Worm (Caenorhabditis elegans) whole organism, late embryonic: ENCODE measurements around the gene str-129.

Source experiments
- T23F11.4 ChIP-seq: fragments of 200-800 bp; sonication (Bioruptor generic); optimal IDR thresholded peaks from 2 replicates; lab custom pipeline; 2018; ENCODE audit warnings: mild to moderate bottlenecking, missing genetic modification characterization, missing compliant biosample characterization
- ahr-1 ChIP-seq: sonication (generic microtip); optimal IDR thresholded peaks from 2 replicates; lab custom pipeline; 2016; ENCODE audit warnings: missing genetic modification characterization, missing compliant biosample characterization
- ama-1 ChIP-seq: fragments of 150-350 bp; optimal IDR thresholded peaks from 2 replicates; lab custom pipeline; 2014
- ceh-14 ChIP-seq: sonication (generic microtip); optimal IDR thresholded peaks from 2 replicates; lab custom pipeline; 2016; ENCODE audit warnings: missing genotype, missing genetic modification characterization, missing compliant biosample characterization
- ceh-19 ChIP-seq: fragments of 200-800 bp; sonication (Bioruptor generic); optimal IDR thresholded peaks from 2 replicates; lab custom pipeline; 2018; ENCODE audit warnings: mild to moderate bottlenecking, missing genetic modification characterization, missing compliant biosample characterization
- ceh-2 ChIP-seq: sonication (generic microtip); optimal IDR thresholded peaks from 2 replicates; lab custom pipeline; 2016; ENCODE audit warnings: missing genotype, missing genetic modification characterization, missing compliant biosample characterization
- ceh-24 ChIP-seq: sonication (generic microtip); optimal IDR thresholded peaks from 2 replicates; lab custom pipeline; 2016; ENCODE audit warnings: mild to moderate bottlenecking, missing genetic modification characterization, missing compliant biosample characterization
- ceh-31 ChIP-seq: sonication (generic microtip); optimal IDR thresholded peaks from 2 replicates; lab custom pipeline; 2016; ENCODE audit warnings: missing genetic modification characterization, missing compliant biosample characterization
- ceh-34 ChIP-seq: sonication (generic microtip); optimal IDR thresholded peaks from 2 replicates; lab custom pipeline; 2016; ENCODE audit warnings: mild to moderate bottlenecking, missing genetic modification characterization, missing compliant biosample characterization
- ceh-45 ChIP-seq: fragments of 200-800 bp; sonication (Bioruptor generic); IDR thresholded peaks from 2 replicates; pipeline ENCODE4 v1.3.6; 2022; ENCODE audit warnings: missing genetic modification reagents, missing genetic modification characterization, missing compliant biosample characterization
- che-1 ChIP-seq: sonication (generic microtip); optimal IDR thresholded peaks from 2 replicates; lab custom pipeline; 2016; ENCODE audit warnings: mild to moderate bottlenecking, missing genetic modification characterization, missing compliant biosample characterization
- elt-4 ChIP-seq: sonication (generic microtip); optimal IDR thresholded peaks from 2 replicates; lab custom pipeline; 2016; ENCODE audit warnings: missing genetic modification characterization, missing compliant biosample characterization
- ets-4 ChIP-seq: sonication (generic microtip); optimal IDR thresholded peaks from 2 replicates; lab custom pipeline; 2016; ENCODE audit warnings: missing genetic modification characterization, missing compliant biosample characterization
- eyg-1 ChIP-seq: sonication (generic microtip); optimal IDR thresholded peaks from 2 replicates; lab custom pipeline; 2016; ENCODE audit warnings: missing genotype, missing genetic modification characterization, missing compliant biosample characterization
- fkh-6 ChIP-seq: sonication (generic microtip); optimal IDR thresholded peaks from 2 replicates; lab custom pipeline; 2016; ENCODE audit warnings: missing genetic modification characterization, missing compliant biosample characterization
- gmeb-2 ChIP-seq: sonication (generic microtip); optimal IDR thresholded peaks from 2 replicates; lab custom pipeline; 2016; ENCODE audit warnings: missing genetic modification characterization, inconsistent platforms, missing compliant biosample characterization
- hlh-15 ChIP-seq: sonication (generic microtip); optimal IDR thresholded peaks from 2 replicates; lab custom pipeline; 2016; ENCODE audit warnings: missing genetic modification characterization, missing compliant biosample characterization
- nhr-11 ChIP-seq: fragments of 150-350 bp; optimal IDR thresholded peaks from 2 replicates; lab custom pipeline; 2014; ENCODE audit warnings: missing biosample characterization, missing genetic modification characterization
- odd-2 ChIP-seq: sonication (generic microtip); optimal IDR thresholded peaks from 2 replicates; lab custom pipeline; 2017; ENCODE audit warnings: antibody characterized with exemption, mild to moderate bottlenecking, missing genetic modification characterization, missing compliant biosample characterization
- pag-3 ChIP-seq: sonication (generic microtip); optimal IDR thresholded peaks from 2 replicates; lab custom pipeline; 2016; ENCODE audit warnings: missing compliant biosample characterization, missing genetic modification characterization, borderline replicate concordance
- pax-1 ChIP-seq: fragments of 150-350 bp; optimal IDR thresholded peaks from 2 replicates; lab custom pipeline; 2014; ENCODE audit warnings: missing biosample characterization, missing genetic modification characterization
- pha-4 ChIP-seq: fragments of 150-350 bp; optimal IDR thresholded peaks from 2 replicates; lab custom pipeline; 2018; ENCODE audit warnings: missing biosample characterization, missing genetic modification reagents, missing genetic modification characterization
- pqm-1 ChIP-seq: sonication (generic microtip); optimal IDR thresholded peaks from 2 replicates; lab custom pipeline; 2016; ENCODE audit warnings: missing genetic modification characterization, missing compliant biosample characterization
- sox-2 ChIP-seq: fragments of 200-800 bp; sonication (Bioruptor generic); IDR thresholded peaks from 2 replicates; pipeline ENCODE4 v1.3.6; 2022; ENCODE audit warnings: missing genetic modification reagents, missing genetic modification characterization, missing compliant biosample characterization
- sox-4 ChIP-seq: sonication (generic microtip); optimal IDR thresholded peaks from 2 replicates; lab custom pipeline; 2017; ENCODE audit warnings: mild to moderate bottlenecking, missing genetic modification characterization, inconsistent platforms, missing compliant biosample characterization
- tbx-7 ChIP-seq: sonication (generic microtip); optimal IDR thresholded peaks from 2 replicates; lab custom pipeline; 2016; ENCODE audit warnings: missing genotype, missing genetic modification characterization, missing compliant biosample characterization
- ttx-3 ChIP-seq: sonication (generic microtip); optimal IDR thresholded peaks from 2 replicates; lab custom pipeline; 2016; ENCODE audit warnings: missing genetic modification reagents, missing genetic modification characterization, missing compliant biosample characterization
- unc-86 ChIP-seq: sonication (generic microtip); optimal IDR thresholded peaks from 2 replicates; lab custom pipeline; 2016; ENCODE audit warnings: missing genetic modification characterization, missing compliant biosample characterization
- zip-5 ChIP-seq: sonication (generic microtip); optimal IDR thresholded peaks from 2 replicates; lab custom pipeline; 2016; ENCODE audit warnings: missing genetic modification characterization, missing compliant biosample characterization
- ztf-16 ChIP-seq: sonication (generic microtip); optimal IDR thresholded peaks from 2 replicates; lab custom pipeline; 2017; ENCODE audit warnings: missing genetic modification characterization, missing compliant biosample characterization

The str-129 gene

DNA sequence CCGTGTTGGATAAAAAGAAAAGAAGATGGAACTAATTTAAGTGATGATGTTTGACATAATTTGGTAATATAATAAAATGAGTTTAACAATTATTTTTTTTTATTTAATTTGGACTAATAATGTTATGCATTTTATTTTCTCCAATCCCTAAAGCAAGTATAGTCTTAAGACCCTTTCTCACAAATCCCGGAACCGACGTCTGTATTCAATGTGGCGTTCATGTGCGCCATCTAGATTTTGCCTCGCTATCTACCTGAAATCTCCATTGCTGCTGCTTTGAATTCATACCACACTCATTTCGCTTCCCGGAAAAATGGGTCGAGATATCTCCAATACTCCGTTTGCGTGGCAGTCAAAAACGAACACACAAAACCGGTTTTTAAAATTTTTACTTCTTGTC is 31.1 kb upstream of the str-129 start, which contains the start of gene D1014.5:
D1014.5 (plus strand) TSS at position 301 of the 400 bp plus-strand sequence.
- TF ChIP-seq T23F11.4 (GFP tag; lab: Kevin White, UChicago) (no peak), ceh-14 (tag; lab: Kevin White, UChicago) (no peak), elt-4 (tag; lab: Kevin White, UChicago) (no peak)

DNA sequence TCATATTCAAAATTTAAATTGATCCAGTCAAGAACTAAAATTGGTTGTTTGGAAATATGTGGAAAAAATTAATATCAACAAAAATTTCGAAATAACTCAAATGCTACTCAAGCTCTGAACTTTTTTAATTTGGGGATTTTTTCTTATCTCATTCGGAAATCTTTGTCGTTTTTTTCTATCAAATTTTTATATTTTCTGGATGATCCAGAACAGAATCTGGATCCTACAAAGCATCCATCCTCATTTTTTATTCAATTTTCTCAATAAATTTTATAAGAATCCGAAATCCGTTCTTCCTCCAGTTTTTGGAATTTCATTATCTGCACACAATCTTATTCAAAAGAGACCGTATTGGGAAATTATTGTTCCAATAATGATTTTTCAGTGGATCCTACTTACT is 28.6 kb upstream of the str-129 start, which contains the start of gene D1014.6:
D1014.6 (plus strand) TSS at position 301 of the 400 bp plus-strand sequence.
- no peak for TF ChIP-seq ceh-45 (GFP tag; lab: Robert Waterston, UW)

DNA sequence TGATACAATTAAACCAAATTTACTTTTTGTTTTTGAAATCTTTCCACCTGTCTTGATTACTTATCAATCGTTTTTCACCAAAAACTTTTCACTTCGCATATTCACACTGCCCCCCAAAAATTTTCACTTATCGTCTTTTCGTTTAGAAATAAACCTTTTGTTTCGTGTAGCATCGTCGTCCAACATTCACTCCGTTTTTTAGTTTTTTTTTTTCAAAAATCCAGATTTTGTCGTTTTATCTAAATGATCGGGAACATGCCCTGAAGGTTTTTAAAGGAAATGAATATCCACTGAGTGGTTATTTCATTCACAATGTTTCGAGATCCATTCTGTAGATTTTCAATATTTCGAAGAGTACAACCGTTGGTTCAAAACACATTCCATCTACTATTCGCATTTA is 25.7 kb upstream of the str-129 start, which contains the start of gene D1014.7:
D1014.7 (plus strand) TSS at position 301 of the 400 bp plus-strand sequence.
- TF ChIP-seq ceh-24 (no peak), nhr-11 (no peak), ama-1 (no peak)

DNA sequence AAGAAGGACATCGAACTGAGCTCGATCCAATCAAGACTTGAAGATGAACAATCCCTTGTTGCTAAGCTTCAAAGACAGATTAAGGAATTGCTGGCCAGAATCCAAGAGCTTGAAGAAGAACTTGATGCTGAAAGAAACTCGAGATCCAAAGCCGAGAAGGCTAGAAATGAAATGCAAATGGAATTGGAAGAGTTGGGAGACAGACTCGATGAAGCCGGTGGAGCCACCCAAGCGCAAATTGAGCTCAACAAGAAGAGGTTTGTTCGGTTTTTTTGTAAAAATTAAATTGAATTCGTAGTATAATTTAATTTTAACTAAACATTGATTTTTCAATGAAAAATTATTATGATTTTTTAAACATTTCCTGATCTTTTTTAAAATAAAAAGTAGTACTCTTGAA is 22.3 kb upstream of the str-129 start:
- TF ChIP-seq ets-4, result no peak
- no peak for TF ChIP-seq ceh-31
- TF ChIP-seq gmeb-2, result no peak
- TF ChIP-seq odd-2 (tag; lab: Kevin White, UChicago), result no peak
- no peak for TF ChIP-seq pax-1
- no peak for TF ChIP-seq fkh-6 (tag; lab: Kevin White, UChicago)
- no peak for TF ChIP-seq ztf-16 (tag; lab: Kevin White, UChicago)
- no peak for TF ChIP-seq hlh-15 (tag; lab: Kevin White, UChicago)
- TF ChIP-seq eyg-1 (tag; lab: Kevin White, UChicago), result no peak
- TF ChIP-seq ceh-34 (tag; lab: Kevin White, UChicago), result no peak
- TF ChIP-seq, all 69 proteins: peak for 0

DNA sequence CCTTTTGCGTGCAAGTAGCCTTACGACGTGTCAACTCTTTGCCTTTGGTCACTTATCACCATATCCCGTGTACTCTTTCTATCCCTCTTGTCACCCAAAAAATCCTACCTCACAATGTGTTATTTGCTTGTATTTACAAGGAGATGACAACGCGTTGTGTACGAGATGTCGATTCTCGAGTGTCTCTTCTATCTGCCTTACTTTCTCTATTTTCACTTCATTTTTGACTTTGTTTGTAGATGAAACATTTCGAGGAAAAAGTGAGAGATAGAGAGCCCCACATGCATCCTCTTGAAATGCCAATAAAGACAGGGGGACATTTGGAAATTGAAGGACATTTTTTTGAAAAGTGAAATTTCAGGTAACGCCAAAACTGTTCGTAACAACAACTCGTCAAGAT is 18.5 kb upstream of the str-129 start:
- TF ChIP-seq pag-3 (tag; lab: Kevin White, UChicago) (no peak), tbx-7 (tag; lab: Kevin White, UChicago) (no peak), hlh-15 (tag; lab: Kevin White, UChicago) (no peak), ets-4 (no peak), odd-2 (tag; lab: Kevin White, UChicago) (no peak), ahr-1 (tag; lab: Kevin White, UChicago) (no peak), pha-4 (no peak), che-1 (tag; lab: Kevin White, UChicago) (no peak), ceh-31 (no peak), sox-4 (tag; lab: Kevin White, UChicago) (no peak), ttx-3 (tag; lab: Kevin White, UChicago) (no peak), sox-2 (GFP tag; lab: Robert Waterston, UW) (no peak)

DNA sequence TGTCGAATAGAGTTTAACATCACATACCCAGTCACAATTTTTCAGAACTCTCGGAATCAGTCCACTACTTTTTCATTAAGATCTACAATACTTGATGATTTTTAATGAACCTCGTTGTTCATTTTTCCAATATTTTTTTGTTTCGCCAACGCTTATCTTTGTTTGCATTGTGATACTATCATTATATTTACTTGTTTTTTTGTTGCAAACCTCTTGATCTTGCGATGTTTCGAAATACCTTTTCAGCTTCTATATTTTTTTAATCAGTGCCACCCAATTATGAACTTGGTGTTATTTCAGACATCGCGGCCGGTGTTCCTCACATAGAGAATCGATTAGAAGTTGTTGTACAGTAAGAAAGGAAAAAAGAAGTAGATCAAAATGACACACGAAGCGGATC is 16.4 kb upstream of the str-129 start, which contains the start of gene myo-5:
myo-5 (plus strand) TSS at position 301 of the 400 bp plus-strand sequence.
- no peak for TF ChIP-seq ama-1
- TF ChIP-seq unc-86, result no peak
- no peak for TF ChIP-seq sox-4 (tag; lab: Kevin White, UChicago)
- no peak for TF ChIP-seq ets-4
- TF ChIP-seq zip-5, result no peak
- TF ChIP-seq ceh-2 (tag; lab: Kevin White, UChicago), result no peak
- no peak for TF ChIP-seq pqm-1 (tag; lab: Kevin White, UChicago)
- no peak for TF ChIP-seq ceh-19 (GFP tag; lab: Kevin White, UChicago)

DNA sequence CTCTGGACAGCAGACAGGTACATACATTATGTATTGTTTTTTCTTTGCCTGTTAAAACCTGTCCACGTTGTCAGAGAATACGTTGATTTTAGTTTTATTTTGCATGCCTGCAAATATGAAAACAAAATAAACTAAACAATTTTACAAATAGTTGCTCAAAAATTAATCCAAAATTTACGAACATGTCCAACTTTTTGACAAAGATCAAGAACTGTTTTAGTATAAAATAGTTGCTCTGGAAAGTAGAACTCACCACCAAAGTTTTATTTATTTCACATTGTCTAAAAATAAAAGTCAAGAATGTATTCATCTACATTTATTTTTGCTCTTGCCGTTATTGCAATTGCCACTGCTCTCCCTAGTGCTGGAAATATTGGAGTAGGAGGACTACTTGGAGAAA is 12.2 kb upstream of the str-129 start, which contains the start of gene srlf-16:
srlf-16 (plus strand) TSS at position 301 of the 400 bp plus-strand sequence.
- no peak for TF ChIP-seq pag-3 (tag; lab: Kevin White, UChicago)
